Worm (Caenorhabditis elegans) whole organism, mixed stage, embryonic: ENCODE results near the gene K01D12.15.

Source experiments
- bed-3 ChIP-seq: fragments of 200-800 bp; sonication (Bioruptor generic); optimal IDR thresholded peaks from 3 replicates; lab custom pipeline; 2018; ENCODE audit warnings: mild to moderate bottlenecking, missing genetic modification characterization, moderate library complexity, missing compliant biosample characterization
- drap-1 ChIP-seq: fragments of 200-800 bp; sonication (Bioruptor generic); optimal IDR thresholded peaks from 3 replicates; lab custom pipeline; 2018; ENCODE audit warnings: mild to moderate bottlenecking, missing genetic modification characterization, missing compliant biosample characterization
- elt-1 ChIP-seq: sonication (generic microtip); optimal IDR thresholded peaks from 2 replicates; lab custom pipeline; 2017; ENCODE audit warnings: missing genetic modification characterization, mild to moderate bottlenecking, missing compliant biosample characterization, antibody characterized with exemption, moderate library complexity, borderline replicate concordance; ENCODE audit not compliant: insufficient read depth
- elt-3 ChIP-seq: fragments of 150-350 bp; optimal IDR thresholded peaks from 2 replicates; lab custom pipeline; 2014; ENCODE audit warnings: missing biosample characterization, missing genetic modification characterization
- lsy-2 ChIP-seq: fragments of 150-350 bp; optimal IDR thresholded peaks from 2 replicates; lab custom pipeline; 2014; ENCODE audit warnings: missing biosample characterization, missing genetic modification characterization
- mep-1 ChIP-seq: fragments of 150-350 bp; optimal IDR thresholded peaks from 2 replicates; lab custom pipeline; 2017; ENCODE audit warnings: missing biosample characterization, missing genetic modification reagents, missing genetic modification characterization, inconsistent platforms
- mls-2 ChIP-seq: sonication (generic microtip); optimal IDR thresholded peaks from 2 replicates; lab custom pipeline; 2016; ENCODE audit warnings: mild to moderate bottlenecking, missing genetic modification characterization, moderate library complexity, missing compliant biosample characterization
- nhr-237 ChIP-seq: fragments of 150-350 bp; optimal IDR thresholded peaks from 2 replicates; lab custom pipeline; 2014; ENCODE audit warnings: missing biosample characterization, missing genetic modification characterization
- nhr-76 ChIP-seq: sonication (generic microtip); optimal IDR thresholded peaks from 2 replicates; lab custom pipeline; 2017; ENCODE audit warnings: missing biosample characterization, missing genetic modification characterization
- tbx-8 ChIP-seq: fragments of 200-800 bp; sonication (Bioruptor generic); optimal IDR thresholded peaks from 2 replicates; lab custom pipeline; 2018; ENCODE audit warnings: mild to moderate bottlenecking, missing genetic modification characterization, moderate library complexity, missing compliant biosample characterization
- unc-39 ChIP-seq: fragments of 150-350 bp; optimal IDR thresholded peaks from 2 replicates; lab custom pipeline; 2014; ENCODE audit warnings: missing biosample characterization, missing genetic modification characterization
- unc-62 ChIP-seq: fragments of 150-350 bp; optimal IDR thresholded peaks from 2 replicates; lab custom pipeline; 2014; ENCODE audit warnings: missing biosample characterization, missing genetic modification reagents, missing genetic modification characterization

- TF ChIP-seq mls-2 (no peak), unc-62 (GFP tag; lab: Kevin White, UChicago) (no peak), nhr-237 (tag; lab: Kevin White, UChicago) (no peak), tbx-8 (no peak), lsy-2 (tag; lab: Kevin White, UChicago) (no peak), mep-1 (tag; lab: Kevin White, UChicago) (no peak), elt-3 (tag; lab: Kevin White, UChicago) (no peak), bed-3 (GFP tag; lab: Kevin White, UChicago) (no peak), unc-39 (tag; lab: Kevin White, UChicago) (no peak), nhr-76 (tag; lab: Kevin White, UChicago) (no peak), elt-1 (no peak), drap-1 (GFP tag; lab: Kevin White, UChicago) (no peak)
These were observed 18.3 kb downstream of the K01D12.15 start, which contains the start of gene K01D12.9 for ce11 chrV:12404544-12404943.
